Worm (Caenorhabditis elegans): ENCODE results near the gene T25D1.2.

- TF ChIP-seq snpc-4 (tag; optimal IDR thresholded peaks at IDR 0.05) (no peak), fkh-10 (GFP tag; optimal IDR thresholded peaks at IDR 0.05) (no peak), duxl-1 (tag; optimal IDR thresholded peaks at IDR 0.05; ENCODE audit: poor library complexity) (no peak), lin-13 (GFP tag; optimal IDR thresholded peaks at IDR 0.05) (no peak), lir-3 (tag; optimal IDR thresholded peaks at IDR 0.05) (no peak), T26A8.4 (GFP tag; IDR thresholded peaks at IDR 0.05) (no peak), mes-2 (tag; optimal IDR thresholded peaks at IDR 0.05; ENCODE audit: poor library complexity, severe bottlenecking) (no peak), unc-62 (GFP tag; optimal IDR thresholded peaks at IDR 0.05 in 1 of 2) (no peak), unc-62 (tag; optimal IDR thresholded peaks at IDR 0.05) (no peak), saeg-2 (GFP tag; IDR thresholded peaks at IDR 0.05) (no peak), sdz-12 (GFP tag; optimal IDR thresholded peaks at IDR 0.05) (no peak), lin-15B (tag; optimal IDR thresholded peaks at IDR 0.05) (no peak), aha-1 (tag) (no peak)
These were observed 14.6 kb downstream of the T25D1.2 start for ce11 chrX:16529937-16530336.
